Worm (Caenorhabditis elegans): ENCODE results near the gene nlp-82.

DNA sequence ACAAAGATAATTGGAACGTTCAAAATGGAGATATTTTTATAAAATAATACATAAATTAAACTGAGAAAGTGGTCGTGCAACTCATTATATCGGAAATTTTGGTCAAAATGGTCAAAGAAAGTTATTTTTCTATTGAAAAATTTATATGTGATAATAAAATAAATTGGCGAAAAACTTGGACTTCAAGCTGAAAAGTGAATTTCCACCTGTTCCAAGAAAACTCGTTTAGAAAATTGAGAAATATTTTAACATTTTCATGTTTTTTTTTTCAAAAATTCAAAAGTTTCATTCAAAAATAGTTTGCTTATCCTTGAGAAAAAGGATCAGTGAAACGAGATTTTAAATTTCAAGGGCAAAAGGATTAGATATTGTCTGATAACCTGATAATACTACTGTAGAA is 24.9 kb upstream of the nlp-82 start:
- TF ChIP-seq dpl-1 (GFP tag; optimal IDR thresholded peaks at IDR 0.05) (no peak), unc-39 (tag; optimal IDR thresholded peaks at IDR 0.05) (no peak), nhr-11 (tag; optimal IDR thresholded peaks at IDR 0.05) (no peak), nhr-77 (tag; optimal IDR thresholded peaks at IDR 0.05) (no peak), tag-97 (GFP tag; IDR thresholded peaks at IDR 0.05) (no peak), ZK337.2 (GFP tag; IDR thresholded peaks at IDR 0.05) (no peak), lsy-2 (tag; optimal IDR thresholded peaks at IDR 0.05) (no peak), zip-2 (tag; optimal IDR thresholded peaks at IDR 0.05) (no peak), mdl-1 (tag; optimal IDR thresholded peaks at IDR 0.05) (no peak), R02D3.7 (tag; optimal IDR thresholded peaks at IDR 0.05) (no peak)

Measured in whole organism, L4 larva.